Fruit fly (Drosophila melanogaster) whole organism, embryonic: ENCODE results near the gene Sam-S.

Experiments
- ATbp ChIP-seq: fragments of 200-800 bp; sonication (Bioruptor generic); optimal IDR thresholded peaks from 2 replicates; lab custom pipeline; 2017; ENCODE audit warnings: missing biosample characterization, mild to moderate bottlenecking, missing genetic modification characterization, missing genetic modification reagents
- Ada2b ChIP-seq: fragments of 200-800 bp; sonication (Bioruptor generic); IDR thresholded peaks from 2 replicates; pipeline ENCODE4 v1.3.6; 2022; ENCODE audit warnings: missing biosample characterization, missing genetic modification characterization
- Bdp1 ChIP-seq: fragments of 200-800 bp; sonication (Bioruptor generic); optimal IDR thresholded peaks from 3 replicates; lab custom pipeline; 2016; ENCODE audit warnings: missing biosample characterization, missing genetic modification characterization
- Bteb2 ChIP-seq: fragments of 200-800 bp; sonication (Bioruptor generic); optimal IDR thresholded peaks from 2 replicates; lab custom pipeline; 2016; ENCODE audit warnings: missing biosample characterization, missing genetic modification characterization
- CG10431 ChIP-seq: fragments of 200-800 bp; sonication (Bioruptor generic); optimal IDR thresholded peaks from 3 replicates; lab custom pipeline; 2018; ENCODE audit warnings: missing biosample characterization, mild to moderate bottlenecking, missing genetic modification characterization
- CG11723 ChIP-seq: fragments of 200-800 bp; sonication (Bioruptor generic); optimal IDR thresholded peaks from 2 replicates; lab custom pipeline; 2017; ENCODE audit warnings: missing biosample characterization, mild to moderate bottlenecking, missing genetic modification characterization
- CG12942 ChIP-seq: fragments of 200-800 bp; sonication (Bioruptor generic); optimal IDR thresholded peaks from 3 replicates; lab custom pipeline; 2016; ENCODE audit warnings: missing biosample characterization, missing genetic modification characterization
- CG13296 ChIP-seq: fragments of 200-800 bp; sonication (Bioruptor generic); optimal IDR thresholded peaks from 3 replicates; lab custom pipeline; 2018; ENCODE audit warnings: missing biosample characterization, mild to moderate bottlenecking, missing genetic modification characterization
- CG13624 ChIP-seq: fragments of 200-800 bp; sonication (Bioruptor generic); optimal IDR thresholded peaks from 2 replicates; lab custom pipeline; 2016; ENCODE audit warnings: missing biosample characterization, missing genetic modification characterization
- CG16779 ChIP-seq: fragments of 200-800 bp; sonication (Bioruptor generic); IDR thresholded peaks from 2 replicates; pipeline ENCODE4 v1.3.6; 2022; ENCODE audit warnings: missing biosample characterization, missing genetic modification characterization
- CG16813 ChIP-seq: fragments of 200-800 bp; sonication (Bioruptor generic); IDR thresholded peaks from 3 replicates; pipeline ENCODE4 v1.3.6; 2022; ENCODE audit warnings: missing biosample characterization, missing genetic modification characterization; ENCODE audit not compliant: partially characterized antibody
- CG17186 ChIP-seq: fragments of 200-800 bp; sonication (Bioruptor generic); optimal IDR thresholded peaks from 3 replicates; lab custom pipeline; 2017; ENCODE audit warnings: missing biosample characterization, missing genetic modification reagents, missing genetic modification characterization
- CG18764 ChIP-seq: fragments of 200-800 bp; sonication (Bioruptor generic); optimal IDR thresholded peaks from 3 replicates; lab custom pipeline; 2016; ENCODE audit warnings: missing biosample characterization, missing genetic modification characterization
- CG2120 ChIP-seq: fragments of 200-800 bp; sonication (Bioruptor generic); optimal IDR thresholded peaks from 3 replicates; lab custom pipeline; 2016; ENCODE audit warnings: missing biosample characterization, missing genetic modification characterization
- CG3838 ChIP-seq: fragments of 200-800 bp; sonication (Bioruptor generic); optimal IDR thresholded peaks from 3 replicates; lab custom pipeline; 2016; ENCODE audit warnings: missing biosample characterization, missing genetic modification characterization
- CG42726 ChIP-seq: fragments of 200-800 bp; sonication (Bioruptor generic); IDR thresholded peaks from 2 replicates; pipeline ENCODE4 v1.3.6; 2022; ENCODE audit warnings: missing biosample characterization, missing genetic modification characterization; ENCODE audit not compliant: partially characterized antibody
- CG6683 ChIP-seq: fragments of 200-800 bp; sonication (Bioruptor generic); optimal IDR thresholded peaks from 2 replicates; lab custom pipeline; 2017; ENCODE audit warnings: missing biosample characterization, mild to moderate bottlenecking, missing genetic modification characterization, missing genetic modification reagents
- CG8478 ChIP-seq: fragments of >200 bp; optimal IDR thresholded peaks from 2 replicates; lab custom pipeline; 2018
- CG8944 ChIP-seq: fragments of 200-800 bp; sonication (Bioruptor generic); optimal IDR thresholded peaks from 3 replicates; lab custom pipeline; 2016; ENCODE audit warnings: missing biosample characterization, missing genetic modification characterization
- CG9437 ChIP-seq: fragments of 200-800 bp; sonication (Bioruptor generic); optimal IDR thresholded peaks from 2 replicates; lab custom pipeline; 2018; ENCODE audit warnings: missing biosample characterization, mild to moderate bottlenecking, missing genetic modification characterization
- E2f1 ChIP-seq: fragments of 200-800 bp; sonication (Bioruptor generic); IDR thresholded peaks from 2 replicates; pipeline ENCODE4 v1.3.6; 2022; ENCODE audit warnings: missing biosample characterization, missing genetic modification characterization
- Eip74EF ChIP-seq, 2 experiments: fragments of 200-800 bp in 1 of 2; fragments of >200 bp in 1 of 2; sonication (Bioruptor generic) in 1 of 2; optimal IDR thresholded peaks; 2 replicates each; lab custom pipeline; 2017 to 2019; ENCODE audit warnings: missing biosample characterization in 2 of 2, missing genetic modification characterization in 2 of 2, mild to moderate bottlenecking in 1 of 2, moderate library complexity in 1 of 2
- HLH3B ChIP-seq: fragments of 200-800 bp; sonication (Bioruptor generic); IDR thresholded peaks from 2 replicates; pipeline ENCODE4 v1.3.6; 2022; ENCODE audit warnings: missing biosample characterization, missing genetic modification characterization
- Hand ChIP-seq: fragments of 200-800 bp; sonication (Bioruptor generic); optimal IDR thresholded peaks from 2 replicates; lab custom pipeline; 2017; ENCODE audit warnings: mild to moderate bottlenecking, missing biosample characterization, missing genetic modification reagents, missing genetic modification characterization
- Hr3 ChIP-seq: fragments of 200-800 bp; sonication (Bioruptor generic); optimal IDR thresholded peaks from 3 replicates; lab custom pipeline; 2016; ENCODE audit warnings: missing biosample characterization, missing genetic modification characterization
- Jarid2 ChIP-seq: fragments of 200-800 bp; sonication (Bioruptor generic); optimal IDR thresholded peaks from 3 replicates; lab custom pipeline; 2017; ENCODE audit warnings: mild to moderate bottlenecking, missing biosample characterization, missing genetic modification reagents, missing genetic modification characterization
- MESR4 ChIP-seq: fragments of 200-800 bp; sonication (Bioruptor generic); optimal IDR thresholded peaks from 2 replicates; lab custom pipeline; 2018; ENCODE audit warnings: missing biosample characterization, mild to moderate bottlenecking, missing genetic modification characterization, moderate library complexity
- Rx ChIP-seq: fragments of 200-800 bp; sonication (Bioruptor generic); IDR thresholded peaks from 2 replicates; pipeline ENCODE4 v1.3.6; 2022; ENCODE audit warnings: missing biosample characterization, missing genetic modification characterization
- Side ChIP-seq: fragments of 200-800 bp; sonication (Bioruptor generic); optimal IDR thresholded peaks from 2 replicates; lab custom pipeline; 2016; ENCODE audit warnings: missing biosample characterization, missing genetic modification characterization
- Xrp1 ChIP-seq: fragments of 200-800 bp; sonication (Bioruptor generic); IDR thresholded peaks from 2 replicates; pipeline ENCODE4 v1.3.6; 2022; ENCODE audit warnings: missing biosample characterization, missing genetic modification characterization
- amos ChIP-seq: fragments of 200-800 bp; sonication (Bioruptor generic); IDR thresholded peaks from 2 replicates; pipeline ENCODE4 v1.3.6; 2022; ENCODE audit warnings: missing biosample characterization, missing genetic modification characterization; ENCODE audit not compliant: partially characterized antibody
- ap ChIP-seq: fragments of 200-800 bp; sonication (Bioruptor generic); IDR thresholded peaks from 2 replicates; pipeline ENCODE4 v1.3.6; 2022; ENCODE audit warnings: missing biosample characterization, missing genetic modification characterization
- cato ChIP-seq: fragments of 200-800 bp; sonication (Bioruptor generic); optimal IDR thresholded peaks from 2 replicates; lab custom pipeline; 2016; ENCODE audit warnings: missing biosample characterization, missing genetic modification characterization, borderline replicate concordance
- chn ChIP-seq: fragments of 200-800 bp; sonication (Bioruptor generic); optimal IDR thresholded peaks from 2 replicates; lab custom pipeline; 2016; ENCODE audit warnings: missing biosample characterization, missing genetic modification characterization
- crp ChIP-seq, 2 experiments: fragments of 200-800 bp; sonication (Bioruptor generic); optimal IDR thresholded peaks; 2 replicates in 1 of 2; 3 replicates in 1 of 2; lab custom pipeline; 2017; ENCODE audit warnings: missing biosample characterization in 2 of 2, missing genetic modification characterization in 2 of 2, mild to moderate bottlenecking in 1 of 2, moderate library complexity in 1 of 2
- dati ChIP-seq: fragments of 200-800 bp; sonication (Bioruptor generic); IDR thresholded peaks from 2 replicates; pipeline ENCODE4 v1.3.6; 2022; ENCODE audit warnings: missing biosample characterization, missing genetic modification characterization
- dmrt11E ChIP-seq: fragments of 200-800 bp; sonication (Bioruptor generic); optimal IDR thresholded peaks from 3 replicates; lab custom pipeline; 2018; ENCODE audit warnings: missing biosample characterization, mild to moderate bottlenecking, missing genetic modification characterization, moderate library complexity
- grau ChIP-seq: fragments of 200-800 bp; optimal IDR thresholded peaks from 3 replicates; lab custom pipeline; 2019; ENCODE audit warnings: missing biosample characterization, mild to moderate bottlenecking, missing genetic modification characterization, moderate library complexity
- gt ChIP-seq: fragments of 200-800 bp; sonication (Bioruptor generic); IDR thresholded peaks from 2 replicates; pipeline ENCODE4 v1.3.6; 2022; ENCODE audit warnings: missing biosample characterization, missing genetic modification characterization
- ham ChIP-seq: fragments of 200-800 bp; sonication (Bioruptor generic); IDR thresholded peaks from 2 replicates; pipeline ENCODE4 v1.3.6; 2022; ENCODE audit warnings: missing biosample characterization, missing genetic modification characterization
- hth ChIP-seq: fragments of >200 bp; optimal IDR thresholded peaks from 2 replicates; lab custom pipeline; 2017; ENCODE audit warnings: inconsistent platforms
- luna ChIP-seq: fragments of 200-800 bp; sonication (Bioruptor generic); optimal IDR thresholded peaks from 2 replicates; lab custom pipeline; 2016; ENCODE audit warnings: missing biosample characterization, missing genetic modification characterization
- pan ChIP-seq, 4 experiments: fragments of >200 bp in 3 of 4; fragments of 200-800 bp in 1 of 4; sonication (Bioruptor generic) in 1 of 4; optimal IDR thresholded peaks in 3 of 4; IDR thresholded peaks in 1 of 4; 2 replicates each; pipeline versions ENCODE4 v1.3.6 to Lab custom; 2017 to 2022; ENCODE audit warnings: missing biosample characterization in 2 of 4, missing genetic modification characterization in 2 of 4, mixed read lengths in 1 of 4
- phol ChIP-seq: fragments of 200-800 bp; sonication (Bioruptor generic); optimal IDR thresholded peaks from 3 replicates; lab custom pipeline; 2018; ENCODE audit warnings: missing biosample characterization, mild to moderate bottlenecking, missing genetic modification characterization, moderate library complexity
- rib ChIP-seq: fragments of 200-800 bp; sonication (Bioruptor generic); IDR thresholded peaks from 2 replicates; pipeline ENCODE4 v1.3.6; 2022; ENCODE audit warnings: missing biosample characterization, missing genetic modification characterization
- sens-2 ChIP-seq: fragments of 200-800 bp; sonication (Bioruptor generic); IDR thresholded peaks from 2 replicates; pipeline ENCODE4 v1.3.6; 2022; ENCODE audit warnings: missing biosample characterization, missing genetic modification characterization
- ssp ChIP-seq: fragments of 200-800 bp; sonication (Bioruptor generic); IDR thresholded peaks from 2 replicates; pipeline ENCODE4 v1.3.6; 2022; ENCODE audit warnings: missing biosample characterization, missing genetic modification characterization
- sug ChIP-seq: fragments of 200-800 bp; optimal IDR thresholded peaks from 2 replicates; lab custom pipeline; 2019; ENCODE audit warnings: missing biosample characterization, mild to moderate bottlenecking, missing genetic modification characterization, moderate library complexity
- tna ChIP-seq: fragments of 200-800 bp; sonication (Bioruptor generic); IDR thresholded peaks from 2 replicates; pipeline ENCODE4 v1.3.6; 2022; ENCODE audit warnings: missing biosample characterization, missing genetic modification characterization; ENCODE audit not compliant: partially characterized antibody

Sam-S gene

DNA sequence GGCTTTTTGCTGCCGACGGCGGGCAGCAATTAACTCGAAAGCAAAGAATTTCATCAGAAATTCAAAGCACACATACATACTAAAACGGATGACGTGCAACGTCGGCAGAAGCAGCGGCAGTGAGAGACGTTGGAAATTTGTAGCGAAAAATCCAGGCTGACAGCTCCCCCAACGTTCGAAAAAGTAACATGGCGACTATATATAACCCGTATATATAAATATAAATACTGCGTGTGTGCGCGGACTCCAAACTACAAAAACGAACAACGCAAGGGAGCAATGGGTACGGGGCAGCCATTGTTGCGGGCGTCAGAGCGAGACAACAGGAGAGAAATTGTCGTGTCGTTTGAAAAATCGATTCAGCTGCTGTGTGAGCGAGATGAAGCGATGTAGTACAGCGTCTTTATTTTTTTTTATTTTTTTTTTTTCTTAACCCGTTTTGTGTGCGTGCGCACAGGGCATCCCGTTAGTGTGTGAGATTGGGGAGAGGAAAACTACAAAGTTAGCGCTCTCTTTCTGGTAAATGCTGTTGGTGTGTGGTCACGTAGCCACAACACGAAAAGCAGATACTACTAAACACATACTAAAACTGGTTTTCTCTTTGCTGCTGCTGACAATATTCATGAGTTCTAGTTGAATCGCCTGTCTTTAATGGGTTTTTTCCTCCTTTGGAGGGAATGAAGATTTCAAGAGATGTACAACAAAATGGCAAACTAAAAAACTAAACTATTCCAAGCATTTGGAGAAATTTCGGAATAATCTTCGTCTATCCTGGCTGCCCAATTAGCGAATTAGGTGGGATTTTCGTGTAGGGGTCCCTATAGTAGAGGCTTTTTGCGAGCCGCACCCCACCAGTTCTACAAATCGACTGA lies 54.1 kb downstream of the Sam-S start (continued):
- TF ChIP-seq ATbp (GFP tag; lab: Kevin White, UChicago), result no peak
- TF ChIP-seq CG8478 (lab: Kevin White, UChicago), result peak; percentile 55
- TF ChIP-seq gt, result no peak
- no peak for TF ChIP-seq Bteb2 (GFP tag; lab: Kevin White, UChicago)
- TF ChIP-seq rib (GFP tag; lab: Robert Waterston, UW), result no peak
- peak; percentile 28 for TF ChIP-seq Hand (GFP tag; lab: Kevin White, UChicago)
- TF ChIP-seq Xrp1 (GFP tag; lab: Robert Waterston, UW), result no peak
- peak; percentile 50 for TF ChIP-seq CG10431 (GFP tag; lab: Kevin White, UChicago)
- no peak for TF ChIP-seq ham (GFP tag; lab: Robert Waterston, UW)
- TF ChIP-seq ssp (GFP tag; lab: Robert Waterston, UW), result no peak
- no peak for TF ChIP-seq CG8944 (GFP tag; lab: Kevin White, UChicago)
- no peak for TF ChIP-seq grau
- peak in 1 of 2 experiments; percentile 3 for TF ChIP-seq crp (GFP tag; optimal IDR thresholded peaks at IDR 0.05; lab: Kevin White, UChicago)
- TF ChIP-seq CG9437 (GFP tag; lab: Kevin White, UChicago), result no peak
- no peak for TF ChIP-seq hth
- TF ChIP-seq tna (GFP tag; lab: Robert Waterston, UW), result no peak
- peak; percentile 44 for TF ChIP-seq CG13296
- TF ChIP-seq CG3838 (GFP tag; lab: Kevin White, UChicago), result no peak
- TF ChIP-seq CG6683 (GFP tag; lab: Kevin White, UChicago), result no peak
- TF ChIP-seq Ada2b (GFP tag; lab: Robert Waterston, UW), result no peak
- TF ChIP-seq Hr3 (GFP tag; lab: Kevin White, UChicago), result no peak
- TF ChIP-seq CG42726 (GFP tag; lab: Robert Waterston, UW), result no peak
- TF ChIP-seq chn (GFP tag; lab: Kevin White, UChicago), result peak; percentile 24
- TF ChIP-seq E2f1 (GFP tag; lab: Robert Waterston, UW), result no peak
- no peak for TF ChIP-seq dmrt11E (tag; lab: Kevin White, UChicago)
- TF ChIP-seq Bdp1 (GFP tag; lab: Kevin White, UChicago), result peak; percentile 8
- TF ChIP-seq CG17186 (GFP tag; lab: Kevin White, UChicago), result no peak
- no peak for TF ChIP-seq sens-2 (GFP tag; lab: Robert Waterston, UW)
- TF ChIP-seq CG13624 (GFP tag; lab: Kevin White, UChicago), result no peak
- no peak for TF ChIP-seq cato (GFP tag; lab: Kevin White, UChicago)
- TF ChIP-seq CG18764 (GFP tag; lab: Kevin White, UChicago), result no peak
- no peak for TF ChIP-seq pan (optimal IDR thresholded peaks at IDR 0.05; lab: Kevin White, UChicago)
- TF ChIP-seq pan (GFP tag; optimal IDR thresholded peaks at IDR 0.05 in 1 of 2, IDR thresholded peaks at IDR 0.05 in 1 of 2), result no peak
- TF ChIP-seq luna (GFP tag; lab: Kevin White, UChicago), result no peak
- TF ChIP-seq HLH3B (GFP tag; lab: Robert Waterston, UW), result no peak
- no peak for TF ChIP-seq Side (GFP tag; lab: Kevin White, UChicago)
- no peak for TF ChIP-seq dati (GFP tag; lab: Robert Waterston, UW)
- peak; percentile 79 for TF ChIP-seq Jarid2 (GFP tag; lab: Kevin White, UChicago)
- TF ChIP-seq CG12942 (GFP tag; lab: Kevin White, UChicago), result no peak
- no peak for TF ChIP-seq CG16779 (GFP tag; lab: Robert Waterston, UW)
- TF ChIP-seq amos (GFP tag; lab: Robert Waterston, UW), result no peak
- TF ChIP-seq CG16813, result no peak
- peak in 1 of 2 experiments; percentile 36 for TF ChIP-seq Eip74EF (GFP tag; optimal IDR thresholded peaks at IDR 0.05; lab: Kevin White, UChicago)
- no peak for TF ChIP-seq MESR4 (GFP tag; lab: Kevin White, UChicago)
- no peak for TF ChIP-seq Rx (GFP tag; lab: Robert Waterston, UW)
- TF ChIP-seq CG2120 (GFP tag; lab: Kevin White, UChicago), result peak; percentile 22
- peak; percentile 93 for TF ChIP-seq phol (tag; lab: Kevin White, UChicago)
- TF ChIP-seq CG11723, result no peak
- TF ChIP-seq sug (tag; lab: Kevin White, UChicago), result peak; percentile 90
- TF ChIP-seq ap (GFP tag; lab: Robert Waterston, UW), result no peak
